In the genomic region with DNA sequence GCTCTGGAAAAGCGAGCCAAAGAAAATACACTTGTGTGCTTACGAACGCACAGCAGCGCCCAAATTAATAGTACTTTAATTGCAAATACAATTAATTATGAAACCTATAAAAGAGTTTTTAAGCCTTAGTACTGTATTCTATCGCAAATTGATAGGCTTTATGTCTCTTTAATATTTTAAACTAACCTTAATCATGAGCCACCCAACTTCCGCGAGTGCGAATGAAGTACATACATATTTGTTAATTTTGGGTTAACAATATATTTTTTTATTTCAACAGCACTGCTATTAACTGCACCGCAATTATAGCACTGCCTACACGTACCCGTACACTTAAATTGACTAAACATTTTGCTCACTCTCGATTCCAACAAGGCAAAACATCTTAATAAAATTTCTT, we compare ENCODE assay signal across 1 fruit fly cellular context.
TF ChIP-seq lines count a peak whose summit lies in the region.

No protein-coding gene starts in this region.

TF ChIP-seq in whole organism, embryonic, 481 proteins besides CTCF, POLR2A, EP300 and RAD21 (continued from another document):
- TF ChIP-seq HLH3B (GFP tag; IDR thresholded peaks at IDR 0.05; lab: Robert Waterston, UW) (peak; percentile 28; the same call in 1 of the 2 replicates), CG33213 (GFP tag; optimal IDR thresholded peaks at IDR 0.05; lab: Kevin White, UChicago) (no peak), CG10565 (GFP tag; optimal IDR thresholded peaks at IDR 0.05; lab: Kevin White, UChicago) (no peak), CG6765 (GFP tag; optimal IDR thresholded peaks at IDR 0.05; lab: Kevin White, UChicago) (no peak), CG18476 (GFP tag; optimal IDR thresholded peaks at IDR 0.05; lab: Kevin White, UChicago) (peak; percentile 9), tio (GFP tag; optimal IDR thresholded peaks at IDR 0.05; lab: Kevin White, UChicago) (peak; percentile 58), D19A (tag; optimal IDR thresholded peaks at IDR 0.05; lab: Kevin White, UChicago) (peak; percentile 40), CG18011 (GFP tag; optimal IDR thresholded peaks at IDR 0.05; lab: Kevin White, UChicago) (no peak), ttk (GFP tag; IDR thresholded peaks at IDR 0.05; lab: Robert Waterston, UW) (peak; percentile 57; the same call in 1 of the 2 replicates), CG7839 (tag; optimal IDR thresholded peaks at IDR 0.05; lab: Kevin White, UChicago) (peak; percentile 62), Fer3 (tag; optimal IDR thresholded peaks at IDR 0.05; lab: Kevin White, UChicago) (peak; percentile 58), Gug (GFP tag; IDR thresholded peaks at IDR 0.05; lab: Robert Waterston, UW) (0 out of 4 replicates have a peak, but pooled peaks have one; percentile 10), CG4424 (GFP tag; optimal IDR thresholded peaks at IDR 0.05; lab: Kevin White, UChicago) (peak; percentile 1), CG34422 (GFP tag; IDR thresholded peaks at IDR 0.05; lab: Robert Waterston, UW) (no peak)
